Fruit fly (Drosophila melanogaster) whole organism: ENCODE data around the gene CG34427.

Source experiments
- CG8478 ChIP-seq: fragments of >200 bp; optimal IDR thresholded peaks from 2 replicates; lab custom pipeline; 2018; ENCODE audit warnings: inconsistent platforms
- Dll ChIP-seq: fragments of >200 bp; optimal IDR thresholded peaks from 2 replicates; lab custom pipeline; 2017
- EcR ChIP-seq, 2 experiments: fragments of >200 bp; optimal IDR thresholded peaks; 2 replicates each; lab custom pipeline; 2017; ENCODE audit warnings: missing biosample characterization in 2 of 2, missing genetic modification characterization in 2 of 2, missing genetic modification reagents in 2 of 2
- pan ChIP-seq: fragments of >200 bp; optimal IDR thresholded peaks from 2 replicates; lab custom pipeline; 2017
- psq ChIP-seq: fragments of >200 bp; optimal IDR thresholded peaks from 2 replicates; lab custom pipeline; 2017
- usp ChIP-seq: fragments of >200 bp; optimal IDR thresholded peaks from 2 replicates; lab custom pipeline; 2017; ENCODE audit warnings: missing biosample characterization, missing genetic modification characterization, mixed read lengths

The CG34427 gene

DNA sequence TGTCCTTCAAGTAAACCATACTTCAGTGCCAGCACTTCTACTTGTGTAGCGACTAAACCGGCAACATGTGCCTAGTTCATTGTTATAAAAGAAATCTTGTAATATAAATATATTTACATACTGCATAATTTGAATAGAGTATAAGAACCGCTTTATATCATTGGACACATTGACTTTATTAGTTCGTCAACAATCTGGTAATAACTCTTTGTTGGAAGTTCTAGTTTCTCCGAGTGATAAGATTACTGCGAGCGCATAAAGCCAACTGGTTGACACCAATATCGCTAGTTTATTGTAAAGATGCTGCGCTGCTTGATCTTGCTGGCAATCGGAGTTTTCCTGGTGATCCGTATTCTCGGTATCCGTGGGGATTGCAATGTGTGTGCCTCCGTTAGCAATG is 3.7 kb downstream of the CG34427 start, which contains the start of gene CG13308:
Gene CG13308, plus strand, starts transcription at position 301 of the 400 bp plus-strand sequence.
- TF ChIP-seq EcR (GFP tag; optimal IDR thresholded peaks at IDR 0.05; lab: Kevin White, UChicago) = no peak
- TF ChIP-seq usp = no peak
- TF ChIP-seq Dll (lab: Kevin White, UChicago) = no peak

DNA sequence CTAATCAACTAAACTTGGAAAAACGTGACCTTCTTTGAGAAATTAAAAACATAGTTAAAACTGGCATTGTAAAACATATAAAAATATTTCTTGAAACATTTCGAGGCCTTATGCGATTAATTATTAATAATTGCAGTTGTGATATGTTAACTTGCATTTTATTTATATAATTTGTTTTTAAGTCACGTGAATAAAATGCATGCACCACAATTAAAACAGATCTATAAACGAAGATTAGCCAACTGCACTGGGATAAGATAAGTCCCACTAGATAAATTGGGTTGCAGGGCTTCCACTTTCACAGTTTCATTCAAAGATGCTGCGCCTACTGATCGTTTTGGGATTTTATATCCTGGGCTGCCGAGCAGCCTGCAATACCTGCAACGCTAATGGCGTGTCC is 5.5 kb downstream of the CG34427 start, which contains the start of gene CG13309:
Gene CG13309, plus strand, starts transcription at position 301 of the 400 bp plus-strand sequence.
- no peak for TF ChIP-seq CG8478
- TF ChIP-seq usp = no peak
- TF ChIP-seq psq (lab: Kevin White, UChicago) = no peak
- TF ChIP-seq Dll (lab: Kevin White, UChicago) = no peak
- no peak for TF ChIP-seq EcR (GFP tag; optimal IDR thresholded peaks at IDR 0.05; lab: Kevin White, UChicago)
- no peak for TF ChIP-seq pan (lab: Kevin White, UChicago)

DNA sequence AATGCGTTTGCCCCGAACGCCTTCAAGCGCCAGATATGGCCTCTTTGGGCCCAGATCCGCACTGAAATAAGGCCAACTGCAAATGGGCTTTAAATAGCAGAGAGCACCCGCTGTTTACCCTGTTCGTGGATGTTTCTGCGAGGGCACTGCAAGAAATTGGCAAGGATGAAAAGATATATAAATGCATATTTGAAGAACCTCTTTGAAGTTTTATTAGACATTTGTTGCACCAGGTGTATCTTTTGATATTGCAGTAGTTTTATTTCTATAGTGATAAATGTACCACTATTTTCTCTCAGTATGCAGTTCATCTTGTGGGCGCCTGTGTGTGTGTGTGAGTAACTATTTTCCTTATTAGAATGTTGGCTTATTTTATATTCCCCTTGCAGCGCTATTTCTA is 8.9 kb downstream of the CG34427 start:
- no peak for TF ChIP-seq pan (lab: Kevin White, UChicago)
- TF ChIP-seq Dll (lab: Kevin White, UChicago) = no peak
- TF ChIP-seq EcR (GFP tag; optimal IDR thresholded peaks at IDR 0.05; lab: Kevin White, UChicago) = no peak
- TF ChIP-seq usp = no peak
- no peak for TF ChIP-seq CG8478
- TF ChIP-seq psq (lab: Kevin White, UChicago) = no peak

DNA sequence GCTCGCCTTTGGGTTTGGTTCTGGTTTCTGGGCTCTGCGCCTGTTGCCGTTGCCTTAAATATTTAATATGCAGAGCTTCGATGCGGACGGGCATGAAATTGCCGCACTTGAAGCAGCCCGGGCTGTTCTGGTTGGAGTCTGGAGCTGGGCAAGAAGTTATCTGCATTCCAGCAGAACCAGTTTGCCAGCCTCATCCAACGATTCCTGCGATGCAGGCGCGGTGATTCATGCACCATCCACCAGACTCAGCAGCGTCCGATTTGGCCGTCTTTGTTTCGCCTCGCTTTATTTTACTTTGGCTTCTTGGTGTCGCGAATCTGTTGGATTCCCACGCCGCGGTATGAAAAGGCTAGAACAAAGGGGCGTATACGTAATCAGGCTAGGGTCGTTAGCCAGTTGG is 14.9 kb downstream of the CG34427 start:
- no peak for TF ChIP-seq CG8478
- TF ChIP-seq Dll (lab: Kevin White, UChicago) = peak; percentile 32

DNA sequence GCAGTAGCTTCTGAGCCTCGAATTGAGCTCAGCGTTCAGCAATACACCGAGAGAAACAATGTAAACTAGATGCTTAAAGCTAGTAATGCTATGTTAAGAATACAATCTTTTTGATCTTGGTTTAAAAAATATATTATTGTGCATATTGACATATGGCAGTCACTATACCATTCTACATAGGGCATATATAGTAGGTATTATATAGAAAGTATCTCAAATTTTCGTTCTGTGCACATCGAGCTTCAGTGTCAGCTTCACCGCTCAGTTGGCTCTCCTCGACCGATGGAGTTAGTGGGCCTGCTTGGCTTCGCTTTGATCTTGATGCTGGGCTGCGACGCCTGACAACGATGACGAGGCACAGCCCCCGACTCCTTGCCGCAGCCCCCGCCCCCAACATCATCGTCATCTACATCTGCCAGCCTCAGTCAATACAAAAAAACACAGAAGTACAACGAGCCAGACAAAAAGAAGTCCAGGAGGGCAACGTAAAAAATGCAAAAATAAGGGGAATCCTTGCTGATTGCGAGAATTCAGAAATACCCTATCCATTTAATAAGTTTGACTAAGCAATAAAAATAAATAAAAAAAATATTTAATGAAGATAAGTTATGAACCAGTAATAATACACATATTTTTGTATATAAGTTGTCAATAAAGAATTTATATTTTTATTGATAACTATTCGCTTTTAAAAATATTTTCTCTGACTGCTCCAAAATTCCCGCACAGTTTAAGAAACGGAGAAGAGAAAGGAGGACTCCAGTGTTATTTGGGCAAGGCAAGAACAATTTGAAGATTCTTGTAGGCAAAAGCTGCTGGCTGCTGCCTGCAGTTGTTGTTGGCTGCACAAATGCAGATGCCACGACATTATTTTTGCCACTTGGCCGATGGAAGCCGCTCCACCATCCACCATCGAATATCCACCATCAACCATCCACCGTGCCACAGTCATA is 17.4 kb downstream of the CG34427 start:
- TF ChIP-seq EcR (GFP tag; optimal IDR thresholded peaks at IDR 0.05; lab: Kevin White, UChicago) (no peak), usp (no peak), pan (lab: Kevin White, UChicago) (no peak), Dll (lab: Kevin White, UChicago) (no peak), CG8478 (no peak), psq (lab: Kevin White, UChicago) (no peak)

DNA sequence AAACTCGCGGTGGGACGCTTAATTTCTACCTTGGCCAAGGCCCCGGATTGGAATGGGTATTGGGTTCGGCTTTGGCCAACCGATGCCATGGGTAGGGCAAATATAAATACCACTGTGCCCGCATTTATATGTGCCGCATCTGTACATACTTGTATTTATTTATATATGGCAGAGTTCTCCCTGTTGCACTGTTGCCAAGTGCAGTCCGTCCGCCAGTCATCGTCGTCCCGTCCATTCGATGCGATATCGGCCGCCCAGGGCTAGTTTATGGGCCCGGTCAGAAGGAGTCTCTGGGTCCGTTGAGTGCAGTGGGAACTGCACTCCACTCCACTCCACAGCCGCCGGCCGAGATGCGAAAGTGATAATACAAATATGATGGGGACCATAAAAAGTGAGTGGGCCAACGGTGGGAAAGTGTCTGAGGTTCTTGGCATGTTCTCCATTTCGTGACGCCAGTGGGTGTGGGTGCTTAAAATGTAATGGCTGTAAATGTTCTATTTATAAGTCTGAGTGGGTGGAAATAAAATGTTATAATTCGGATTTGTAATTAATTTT is 18.4 kb downstream of the CG34427 start:
- TF ChIP-seq Dll (lab: Kevin White, UChicago) (no peak), CG8478 (no peak), psq (lab: Kevin White, UChicago) (no peak), EcR (GFP tag; optimal IDR thresholded peaks at IDR 0.05; lab: Kevin White, UChicago) (peak in 1 of 2 experiments; percentile 16)

DNA sequence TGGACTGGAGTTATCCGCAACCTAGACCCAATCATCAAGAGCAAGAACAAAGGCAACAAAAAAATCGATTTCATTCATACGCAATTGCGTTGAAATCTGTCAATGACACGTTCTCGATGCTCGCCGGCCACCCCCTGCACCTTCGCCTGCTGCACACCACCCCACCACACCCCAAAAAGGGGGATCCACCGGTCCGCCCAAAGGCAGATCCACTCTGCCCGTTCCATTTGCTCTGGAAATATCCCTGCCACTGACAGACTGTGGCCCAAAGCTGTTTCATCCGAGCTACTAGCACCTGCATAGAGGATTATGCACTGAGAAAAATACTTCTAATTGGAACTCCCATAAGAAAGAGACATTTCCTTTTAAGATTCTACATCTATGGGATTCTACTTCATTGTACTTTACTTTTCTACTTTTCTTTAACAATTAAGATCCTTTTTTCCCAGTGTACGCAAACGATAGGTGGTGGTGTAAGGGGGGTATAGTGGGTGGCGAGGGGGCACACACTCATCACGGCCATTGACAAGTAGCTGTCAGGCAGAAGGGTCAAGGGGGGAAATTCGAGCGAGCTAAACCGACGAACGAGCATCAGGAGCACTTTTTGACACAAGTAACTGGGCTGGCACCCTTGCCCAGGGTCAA is 19.3 kb downstream of the CG34427 start:
- TF ChIP-seq usp = no peak
- TF ChIP-seq EcR (GFP tag; optimal IDR thresholded peaks at IDR 0.05; lab: Kevin White, UChicago) = no peak
- TF ChIP-seq psq (lab: Kevin White, UChicago) = no peak
- TF ChIP-seq pan (lab: Kevin White, UChicago) = no peak
- TF ChIP-seq CG8478 = no peak
- TF ChIP-seq Dll (lab: Kevin White, UChicago) = no peak

DNA sequence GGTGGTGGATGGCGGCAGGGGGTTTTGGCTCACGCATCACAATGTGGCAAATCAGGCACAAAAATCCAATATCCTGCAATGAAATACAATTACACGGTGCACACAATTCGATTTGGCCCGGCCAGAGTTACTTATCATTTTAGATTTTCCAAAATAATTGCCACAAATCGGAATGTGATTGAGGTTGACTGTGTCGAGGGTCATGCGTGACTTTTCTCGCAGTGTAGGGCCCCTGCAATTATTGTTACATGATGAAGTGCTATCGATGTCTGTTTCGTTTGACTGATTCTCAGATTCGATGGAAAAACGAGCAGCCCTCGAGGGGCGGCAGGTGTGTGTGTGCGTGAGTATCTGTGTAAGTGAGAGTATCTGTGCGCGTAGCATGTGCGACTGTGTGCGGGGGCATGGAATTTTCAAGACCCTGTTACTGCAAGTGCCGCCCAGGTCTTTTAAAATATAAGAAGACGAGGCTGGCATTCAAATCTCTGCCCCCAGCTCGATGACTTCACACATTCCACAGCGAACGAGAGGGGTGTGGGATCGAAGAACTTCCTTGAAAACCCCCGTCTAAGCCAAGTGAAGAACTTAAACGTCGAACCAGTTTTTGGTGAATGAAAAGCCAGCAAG is 20.0 kb downstream of the CG34427 start:
- TF ChIP-seq Dll (lab: Kevin White, UChicago) (no peak), CG8478 (no peak), psq (lab: Kevin White, UChicago) (no peak), pan (lab: Kevin White, UChicago) (no peak), usp (no peak), EcR (GFP tag; optimal IDR thresholded peaks at IDR 0.05; lab: Kevin White, UChicago) (no peak)

DNA sequence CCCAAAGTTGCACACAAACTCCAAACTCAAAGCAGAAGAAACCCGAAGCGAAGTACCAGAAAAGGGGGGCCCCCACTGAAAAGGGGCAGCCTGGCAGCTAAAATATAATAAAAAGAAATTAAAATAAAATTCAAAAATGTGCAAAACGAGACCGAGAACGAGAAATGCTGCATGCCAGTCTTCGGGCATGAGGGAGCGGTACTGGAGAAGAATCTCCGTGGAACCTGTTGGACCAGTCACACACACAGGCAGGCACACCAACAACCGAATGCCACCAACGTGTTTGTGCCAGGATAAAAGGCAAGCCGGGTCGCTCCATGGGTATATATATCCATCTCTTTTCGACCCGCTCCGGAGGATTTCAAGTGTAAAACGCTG is 20.5 kb downstream of the CG34427 start:
- TF ChIP-seq CG8478 (no peak), psq (lab: Kevin White, UChicago) (no peak), pan (lab: Kevin White, UChicago) (no peak), usp (no peak), EcR (GFP tag; optimal IDR thresholded peaks at IDR 0.05; lab: Kevin White, UChicago) (no peak), Dll (lab: Kevin White, UChicago) (no peak)

DNA sequence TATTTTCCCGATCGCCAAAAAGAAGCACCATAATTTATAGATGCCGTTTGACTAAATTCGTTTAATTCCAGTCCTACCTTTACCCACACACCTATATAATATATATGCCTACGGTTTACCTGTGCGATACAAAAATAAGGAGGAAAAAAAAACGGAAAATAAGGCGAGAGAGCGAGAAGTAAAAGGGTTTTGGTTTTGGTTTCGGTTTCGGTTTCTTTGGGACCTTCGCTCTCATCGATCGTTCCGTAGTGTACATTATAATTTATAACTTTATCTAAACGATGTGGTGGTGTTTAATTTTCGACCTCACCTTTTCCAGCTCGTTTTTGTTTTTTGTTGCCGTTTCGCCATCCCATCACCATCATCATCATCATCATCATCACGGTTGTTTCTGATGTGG is 21.0 kb downstream of the CG34427 start:
- no peak for TF ChIP-seq CG8478
- TF ChIP-seq pan (lab: Kevin White, UChicago) = no peak
- no peak for TF ChIP-seq psq (lab: Kevin White, UChicago)
- TF ChIP-seq usp = no peak
- TF ChIP-seq EcR (GFP tag; optimal IDR thresholded peaks at IDR 0.05; lab: Kevin White, UChicago) = no peak
- TF ChIP-seq Dll (lab: Kevin White, UChicago) = no peak

DNA sequence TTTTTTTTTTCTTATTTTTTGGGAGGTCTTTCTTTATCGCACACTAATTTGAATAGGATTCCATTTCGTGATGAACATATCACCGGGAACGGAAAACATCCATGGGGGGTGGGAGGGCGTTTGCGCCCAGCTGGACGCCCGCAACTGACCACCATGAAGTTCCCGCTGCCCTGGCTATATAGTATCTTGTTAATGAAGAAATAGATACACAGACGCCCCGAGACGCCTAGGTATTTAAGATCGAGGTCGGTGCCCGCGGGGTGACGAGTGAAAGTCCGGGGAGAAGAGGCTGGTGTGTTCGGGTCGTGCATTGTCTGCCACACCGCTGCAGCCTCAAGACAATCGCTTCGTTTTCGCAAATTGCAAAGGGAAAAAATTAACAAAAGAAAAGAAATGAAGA is 21.5 kb downstream of the CG34427 start:
- TF ChIP-seq EcR (GFP tag; optimal IDR thresholded peaks at IDR 0.05; lab: Kevin White, UChicago) = no peak
